Worm (Caenorhabditis elegans) whole organism, L1 larva: ENCODE measurements around the gene C06A1.6.
A peak's percentile ranks its signal among the peaks of the same experiment; 100 is the strongest.

Experiments
- C04F5.9 ChIP-seq: sonication (generic microtip); optimal IDR thresholded peaks from 2 replicates; lab custom pipeline; 2016; ENCODE audit warnings: missing genetic modification characterization, missing compliant biosample characterization
- C16A3.4 ChIP-seq: fragments of 150-350 bp; optimal IDR thresholded peaks from 2 replicates; lab custom pipeline; 2014; ENCODE audit warnings: missing biosample characterization, missing genetic modification characterization
- F16B12.6 ChIP-seq: fragments of 150-350 bp; optimal IDR thresholded peaks from 2 replicates; lab custom pipeline; 2014; ENCODE audit warnings: missing biosample characterization, missing genetic modification characterization
- Y116A8C.19 ChIP-seq: sonication (generic microtip); optimal IDR thresholded peaks from 2 replicates; lab custom pipeline; 2016; ENCODE audit warnings: missing compliant biosample characterization, missing genetic modification characterization, borderline replicate concordance
- aha-1 ChIP-seq: fragments of 150-350 bp; optimal IDR thresholded peaks from 2 replicates; lab custom pipeline; 2014; ENCODE audit warnings: missing biosample characterization, missing genetic modification characterization
- aly-2 ChIP-seq: fragments of 150-350 bp; optimal IDR thresholded peaks from 2 replicates; lab custom pipeline; 2014; ENCODE audit warnings: missing biosample characterization, missing genetic modification characterization
- ama-1 ChIP-seq: fragments of 150-350 bp; optimal IDR thresholded peaks from 2 replicates; lab custom pipeline; 2014
- blmp-1 ChIP-seq: fragments of 150-350 bp; optimal IDR thresholded peaks from 2 replicates; lab custom pipeline; 2014; ENCODE audit warnings: missing biosample characterization, missing genetic modification characterization
- ceh-82 ChIP-seq, 3 experiments: fragments of 150-350 bp in 1 of 3; sonication (generic microtip) in 2 of 3; optimal IDR thresholded peaks; 2 replicates each; lab custom pipeline; 2014 to 2017; ENCODE audit warnings: missing biosample characterization in 3 of 3, missing genetic modification characterization in 3 of 3
- ceh-88 ChIP-seq: fragments of 200-800 bp; sonication (Bioruptor generic); IDR thresholded peaks from 2 replicates; pipeline ENCODE4 v1.3.6; 2022; ENCODE audit warnings: missing genetic modification characterization, missing compliant biosample characterization
- dpl-1 ChIP-seq, 3 experiments: fragments of 150-350 bp in 2 of 3; sonication (generic microtip) in 1 of 3; optimal IDR thresholded peaks; 2 replicates each; lab custom pipeline; 2014 to 2017; ENCODE audit warnings: missing biosample characterization in 3 of 3, missing genetic modification characterization in 3 of 3, missing genetic modification reagents in 3 of 3
- dsc-1 ChIP-seq: sonication (generic microtip); optimal IDR thresholded peaks from 2 replicates; lab custom pipeline; 2016; ENCODE audit warnings: mild to moderate bottlenecking, missing genetic modification characterization, missing compliant biosample characterization
- egl-13 ChIP-seq: sonication (generic microtip); optimal IDR thresholded peaks from 2 replicates; lab custom pipeline; 2016; ENCODE audit warnings: missing genotype, missing genetic modification reagents, missing genetic modification characterization, missing compliant biosample characterization
- egl-27 ChIP-seq, 2 experiments: fragments of 150-350 bp in 1 of 2; sonication (generic microtip); optimal IDR thresholded peaks; 3 replicates each; lab custom pipeline; 2017 to 2018; ENCODE audit warnings: missing biosample characterization in 2 of 2, missing genetic modification characterization in 2 of 2, missing genetic modification reagents in 2 of 2
- elt-2 ChIP-seq: sonication (generic microtip); optimal IDR thresholded peaks from 2 replicates; lab custom pipeline; 2016; ENCODE audit warnings: missing genetic modification characterization, mild to moderate bottlenecking, inconsistent platforms, missing compliant biosample characterization, missing genetic modification reagents
- elt-3 ChIP-seq, 6 experiments: fragments of 150-350 bp in 1 of 6; sonication (generic microtip); optimal IDR thresholded peaks; 2 replicates each; lab custom pipeline; 2017 to 2018; ENCODE audit warnings: missing biosample characterization in 6 of 6, missing genetic modification characterization in 6 of 6, inconsistent platforms in 1 of 6
- fkh-10 ChIP-seq: sonication (generic microtip); optimal IDR thresholded peaks from 2 replicates; lab custom pipeline; 2017; ENCODE audit warnings: missing biosample characterization, missing genetic modification reagents, missing genetic modification characterization
- fos-1 ChIP-seq: fragments of 150-350 bp; optimal IDR thresholded peaks from 2 replicates; lab custom pipeline; 2014; ENCODE audit warnings: missing biosample characterization, missing genetic modification characterization
- hlh-4 ChIP-seq: sonication (generic microtip); optimal IDR thresholded peaks from 2 replicates; lab custom pipeline; 2016; ENCODE audit warnings: mild to moderate bottlenecking, missing genetic modification characterization, missing compliant biosample characterization
- irx-1 ChIP-seq: sonication (generic microtip); optimal IDR thresholded peaks from 2 replicates; lab custom pipeline; 2016; ENCODE audit warnings: missing genetic modification characterization, missing compliant biosample characterization
- isw-1 ChIP-seq: fragments of 200-800 bp; sonication (Bioruptor generic); IDR thresholded peaks from 2 replicates; pipeline ENCODE4 v1.3.6; 2022; ENCODE audit warnings: missing genetic modification characterization, missing compliant biosample characterization
- jun-1 ChIP-seq: fragments of 150-350 bp; optimal IDR thresholded peaks from 2 replicates; lab custom pipeline; 2014; ENCODE audit warnings: missing biosample characterization, missing genetic modification reagents, missing genetic modification characterization
- lin-13 ChIP-seq: fragments of 150-350 bp; optimal IDR thresholded peaks from 2 replicates; lab custom pipeline; 2014; ENCODE audit warnings: missing biosample characterization, missing genetic modification reagents, missing genetic modification characterization
- lin-35 ChIP-seq, 2 experiments: fragments of 150-350 bp; optimal IDR thresholded peaks; 2 replicates each; lab custom pipeline; 2014; ENCODE audit warnings: missing biosample characterization in 2 of 2, missing genetic modification characterization in 2 of 2, missing genetic modification reagents in 2 of 2
- lin-39 ChIP-seq: fragments of 150-350 bp; optimal IDR thresholded peaks from 2 replicates; lab custom pipeline; 2014; ENCODE audit warnings: missing biosample characterization, missing genetic modification reagents, missing genetic modification characterization
- lir-3 ChIP-seq: sonication (generic microtip); optimal IDR thresholded peaks from 2 replicates; lab custom pipeline; 2016; ENCODE audit warnings: mild to moderate bottlenecking, missing genetic modification characterization, moderate library complexity, missing compliant biosample characterization; ENCODE audit not compliant: poor library complexity
- lsy-2 ChIP-seq, 2 experiments: fragments of 150-350 bp; optimal IDR thresholded peaks; 2 replicates each; lab custom pipeline; 2014; ENCODE audit warnings: missing biosample characterization in 2 of 2, missing genetic modification characterization in 2 of 2
- mab-9 ChIP-seq: fragments of 200-800 bp; sonication (Bioruptor generic); IDR thresholded peaks from 2 replicates; pipeline ENCODE4 v1.3.6; 2022; ENCODE audit warnings: missing genetic modification reagents, missing genetic modification characterization, missing compliant biosample characterization
- mdl-1 ChIP-seq, 2 experiments: fragments of 150-350 bp; optimal IDR thresholded peaks; 2 replicates each; lab custom pipeline; 2014 to 2017; ENCODE audit warnings: missing biosample characterization in 2 of 2, missing genetic modification characterization in 2 of 2, inconsistent platforms in 1 of 2
- mef-2 ChIP-seq: fragments of 150-350 bp; optimal IDR thresholded peaks from 2 replicates; lab custom pipeline; 2014; ENCODE audit warnings: missing biosample characterization, missing genetic modification characterization
- nhr-11 ChIP-seq: fragments of 150-350 bp; optimal IDR thresholded peaks from 2 replicates; lab custom pipeline; 2014; ENCODE audit warnings: missing biosample characterization, missing genetic modification characterization
- nhr-12 ChIP-seq: sonication (generic microtip); optimal IDR thresholded peaks from 2 replicates; lab custom pipeline; 2017; ENCODE audit warnings: missing biosample characterization, missing genetic modification characterization
- nhr-19 ChIP-seq: fragments of 200-800 bp; sonication (Bioruptor generic); conservative IDR thresholded peaks from 2 replicates; pipeline ENCODE4 v1.3.6; 2022; ENCODE audit warnings: missing genetic modification characterization, missing compliant biosample characterization
- nhr-20 ChIP-seq: sonication (generic microtip); optimal IDR thresholded peaks from 2 replicates; lab custom pipeline; 2016; ENCODE audit warnings: mild to moderate bottlenecking, missing genetic modification characterization, missing compliant biosample characterization
- nhr-47 ChIP-seq: sonication (generic microtip); optimal IDR thresholded peaks from 2 replicates; lab custom pipeline; 2016; ENCODE audit warnings: mild to moderate bottlenecking, missing genetic modification characterization, moderate library complexity, missing compliant biosample characterization
- nhr-71 ChIP-seq: sonication (generic microtip); optimal IDR thresholded peaks from 2 replicates; lab custom pipeline; 2016; ENCODE audit warnings: mild to moderate bottlenecking, missing genetic modification characterization, moderate library complexity, missing compliant biosample characterization
- nhr-77 ChIP-seq: fragments of 150-350 bp; optimal IDR thresholded peaks from 2 replicates; lab custom pipeline; 2014; ENCODE audit warnings: missing biosample characterization, missing genetic modification characterization
- nhr-84 ChIP-seq: sonication (generic microtip); optimal IDR thresholded peaks from 2 replicates; lab custom pipeline; 2017; ENCODE audit warnings: missing biosample characterization, missing genetic modification characterization
- pax-3 ChIP-seq: fragments of 200-800 bp; sonication (Bioruptor generic); optimal IDR thresholded peaks from 2 replicates; lab custom pipeline; 2018; ENCODE audit warnings: mild to moderate bottlenecking, missing genetic modification characterization, moderate library complexity, missing compliant biosample characterization
- pqm-1 ChIP-seq: sonication (generic microtip); optimal IDR thresholded peaks from 3 replicates; lab custom pipeline; 2017; ENCODE audit warnings: missing biosample characterization, missing genetic modification characterization
- rnt-1 ChIP-seq: sonication (generic microtip); optimal IDR thresholded peaks from 2 replicates; lab custom pipeline; 2016; ENCODE audit warnings: mild to moderate bottlenecking, missing genetic modification characterization, moderate library complexity, missing compliant biosample characterization
- snpc-4 ChIP-seq: fragments of 150-350 bp; optimal IDR thresholded peaks from 2 replicates; lab custom pipeline; 2014; ENCODE audit warnings: missing biosample characterization, missing genetic modification characterization
- snu-23 ChIP-seq: sonication (generic microtip); optimal IDR thresholded peaks from 2 replicates; lab custom pipeline; 2016; ENCODE audit warnings: missing genetic modification characterization, missing compliant biosample characterization
- swsn-7 ChIP-seq: sonication (generic microtip); optimal IDR thresholded peaks from 2 replicates; lab custom pipeline; 2016; ENCODE audit warnings: missing genetic modification characterization, missing compliant biosample characterization
- unc-130 ChIP-seq: fragments of 150-350 bp; optimal IDR thresholded peaks from 2 replicates; lab custom pipeline; 2017; ENCODE audit warnings: missing biosample characterization, missing genetic modification characterization, inconsistent platforms
- unc-30 ChIP-seq: sonication (generic microtip); optimal IDR thresholded peaks from 2 replicates; lab custom pipeline; 2017; ENCODE audit warnings: missing biosample characterization, missing genetic modification characterization
- unc-98 ChIP-seq: fragments of 200-800 bp; sonication (Bioruptor generic); IDR thresholded peaks from 2 replicates; pipeline ENCODE4 v1.3.6; 2022; ENCODE audit warnings: missing genetic modification characterization, missing compliant biosample characterization
- zag-1 ChIP-seq: fragments of 150-350 bp; optimal IDR thresholded peaks from 2 replicates; lab custom pipeline; 2014; ENCODE audit warnings: missing biosample characterization, missing genetic modification characterization
- ztf-11 ChIP-seq, 2 experiments: sonication (generic microtip); optimal IDR thresholded peaks; 2 replicates each; lab custom pipeline; 2016 to 2017; ENCODE audit warnings: missing genetic modification characterization in 2 of 2, missing biosample characterization in 1 of 2, missing compliant biosample characterization in 1 of 2
- ztf-4 ChIP-seq: fragments of 150-350 bp; optimal IDR thresholded peaks from 2 replicates; lab custom pipeline; 2014; ENCODE audit warnings: missing biosample characterization, missing genetic modification characterization

Gene C06A1.6

DNA sequence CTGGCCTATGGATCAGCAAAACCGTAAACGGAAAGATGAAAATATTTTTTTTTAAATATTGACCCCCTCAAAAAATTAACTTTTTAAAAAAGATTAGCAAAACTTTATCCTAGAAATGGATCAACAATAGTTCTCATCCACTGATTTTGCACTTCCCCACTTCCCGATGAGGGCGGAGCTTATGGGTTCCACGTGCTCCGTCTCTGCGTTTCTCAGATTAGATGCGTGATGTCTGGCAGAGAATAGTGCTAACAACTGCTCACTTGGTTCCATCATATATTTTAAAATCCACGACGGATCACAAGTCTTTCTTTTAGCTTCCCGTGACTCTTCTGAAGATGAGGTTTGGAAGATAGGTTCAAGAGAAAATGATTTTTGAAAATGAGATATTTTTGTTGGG, 6.1 kb downstream of the C06A1.6 start (continued):
- TF ChIP-seq nhr-19 (GFP tag; lab: Robert Waterston, UW) = peak; percentile 34; the same call in 1 of the 2 replicates
- no peak for TF ChIP-seq mab-9
- peak; percentile 1 for TF ChIP-seq nhr-11 (tag; lab: Kevin White, UChicago)
- TF ChIP-seq ztf-11 (tag; optimal IDR thresholded peaks at IDR 0.05; lab: Kevin White, UChicago) = no peak
- TF ChIP-seq snu-23 (GFP tag; lab: Kevin White, UChicago) = no peak
- peak in 1 of 3 experiments; percentile 2 for TF ChIP-seq dpl-1 (GFP tag; optimal IDR thresholded peaks at IDR 0.05; lab: Kevin White, UChicago)
- peak in 1 of 2 experiments; percentile 87 for TF ChIP-seq mdl-1 (tag; optimal IDR thresholded peaks at IDR 0.05; lab: Kevin White, UChicago)
- peak; percentile 37 for TF ChIP-seq nhr-71 (tag; lab: Kevin White, UChicago)
- TF ChIP-seq nhr-77 (tag; lab: Kevin White, UChicago) = no peak
- TF ChIP-seq egl-27 (tag; optimal IDR thresholded peaks at IDR 0.05; lab: Kevin White, UChicago) = no peak
- no peak for TF ChIP-seq dsc-1 (tag; lab: Kevin White, UChicago)
- peak; percentile 85 for TF ChIP-seq rnt-1 (tag; lab: Kevin White, UChicago)
- TF ChIP-seq fos-1 = no peak
- TF ChIP-seq Y116A8C.19 (tag; lab: Kevin White, UChicago) = no peak
- TF ChIP-seq fkh-10 (GFP tag; lab: Kevin White, UChicago) = no peak
- TF ChIP-seq, all 84 proteins: peak for 13

DNA sequence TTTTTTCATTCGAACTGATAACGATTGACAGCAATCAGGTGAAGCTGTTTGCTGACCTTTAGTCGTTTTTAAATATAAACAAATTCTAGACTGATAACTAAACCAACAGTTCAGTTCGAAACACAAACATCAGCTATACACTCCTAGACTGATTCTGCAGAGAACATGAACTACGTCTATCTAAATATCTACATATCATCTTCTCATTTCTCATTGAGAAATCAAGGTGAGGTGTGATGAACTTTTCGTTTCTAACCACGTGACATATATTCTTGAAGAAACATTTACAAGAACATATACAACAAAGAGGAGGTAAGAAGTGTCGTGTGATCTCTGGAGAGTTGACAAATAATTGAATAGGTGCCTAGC, 7.3 kb downstream of the C06A1.6 start:
- TF ChIP-seq swsn-7 (tag; lab: Kevin White, UChicago) = peak; percentile 37
- TF ChIP-seq zag-1 (tag; lab: Kevin White, UChicago) = no peak
- no peak for TF ChIP-seq hlh-4 (tag; lab: Kevin White, UChicago)
- TF ChIP-seq lin-39 = no peak
- no peak for TF ChIP-seq nhr-77 (tag; lab: Kevin White, UChicago)
- peak; percentile 26 for TF ChIP-seq snpc-4
- peak; percentile 53 for TF ChIP-seq irx-1
- TF ChIP-seq ztf-11 (tag; optimal IDR thresholded peaks at IDR 0.05; lab: Kevin White, UChicago) = no peak
- peak; percentile 15 for TF ChIP-seq fos-1
- no peak for TF ChIP-seq mef-2 (tag; lab: Kevin White, UChicago)
- peak; percentile 41 to 67 for TF ChIP-seq lsy-2 (tag; optimal IDR thresholded peaks at IDR 0.05; lab: Kevin White, UChicago)
- TF ChIP-seq nhr-19 (GFP tag; lab: Robert Waterston, UW) = peak; percentile 75
- no peak for TF ChIP-seq egl-27 (tag; optimal IDR thresholded peaks at IDR 0.05; lab: Kevin White, UChicago)
- no peak for TF ChIP-seq nhr-12 (tag; lab: Kevin White, UChicago)
- peak; percentile 15 for TF ChIP-seq pax-3
- no peak for TF ChIP-seq aly-2 (tag; lab: Kevin White, UChicago)
- TF ChIP-seq lin-35 (GFP tag; optimal IDR thresholded peaks at IDR 0.05; lab: Kevin White, UChicago) = peak; percentile 30 to 77
- peak; percentile 79 for TF ChIP-seq blmp-1 (tag; lab: Kevin White, UChicago)
- TF ChIP-seq nhr-11 (tag; lab: Kevin White, UChicago) = no peak
- no peak for TF ChIP-seq Y116A8C.19 (tag; lab: Kevin White, UChicago)
- TF ChIP-seq elt-2 = peak; percentile 22
- TF ChIP-seq C16A3.4 = peak; percentile 51
- peak in 2 of 6 experiments; percentile 44 to 85 for TF ChIP-seq elt-3 (tag; optimal IDR thresholded peaks at IDR 0.05; lab: Kevin White, UChicago)
- peak; percentile 11 for TF ChIP-seq lin-13 (GFP tag; lab: Kevin White, UChicago)
- no peak for TF ChIP-seq fkh-10 (GFP tag; lab: Kevin White, UChicago)
- TF ChIP-seq pqm-1 (tag; lab: Kevin White, UChicago) = no peak
- TF ChIP-seq ceh-88 (GFP tag; lab: Robert Waterston, UW) = no peak
- peak; percentile 13 for TF ChIP-seq rnt-1 (tag; lab: Kevin White, UChicago)
- TF ChIP-seq aha-1 (tag; lab: Kevin White, UChicago) = no peak
- TF ChIP-seq ceh-82 (tag; optimal IDR thresholded peaks at IDR 0.05; lab: Kevin White, UChicago) = no peak
- no peak for TF ChIP-seq F16B12.6 (tag; lab: Kevin White, UChicago)
- no peak for TF ChIP-seq isw-1 (GFP tag; lab: Robert Waterston, UW)
- no peak for TF ChIP-seq egl-13 (tag; lab: Kevin White, UChicago)
- no peak for TF ChIP-seq nhr-84 (tag; lab: Kevin White, UChicago)
- no peak for TF ChIP-seq unc-130 (tag; lab: Kevin White, UChicago)
- TF ChIP-seq lir-3 (tag; lab: Kevin White, UChicago) = peak; percentile 45
- peak; percentile 41 for TF ChIP-seq nhr-47 (tag; lab: Kevin White, UChicago)
- peak; percentile 67 for TF ChIP-seq ama-1 (lab: Kevin White, UChicago)
- TF ChIP-seq ztf-4 (tag; lab: Kevin White, UChicago) = peak; percentile 21
- no peak for TF ChIP-seq C04F5.9 (tag; lab: Kevin White, UChicago)
- no peak for TF ChIP-seq unc-98 (GFP tag; lab: Robert Waterston, UW)
- TF ChIP-seq jun-1 (tag; lab: Kevin White, UChicago) = no peak
- peak; percentile 85 for TF ChIP-seq nhr-20
- TF ChIP-seq unc-30 (tag; lab: Kevin White, UChicago) = no peak
